Fruit fly (Drosophila melanogaster) whole organism, embryonic: ENCODE measurements around the gene TotB.
A peak's percentile ranks its signal among the peaks of the same experiment; 100 is the strongest.

ENCODE experiments used
- Ada2b ChIP-seq: fragments of 200-800 bp; sonication (Bioruptor generic); IDR thresholded peaks from 2 replicates; pipeline ENCODE4 v1.3.6; 2022; ENCODE audit warnings: missing biosample characterization, missing genetic modification characterization
- Atf-2 ChIP-seq: fragments of 200-800 bp; sonication (Bioruptor generic); optimal IDR thresholded peaks from 2 replicates; lab custom pipeline; 2016; ENCODE audit warnings: missing biosample characterization, missing genetic modification characterization
- Bdp1 ChIP-seq: fragments of 200-800 bp; sonication (Bioruptor generic); optimal IDR thresholded peaks from 3 replicates; lab custom pipeline; 2016; ENCODE audit warnings: missing biosample characterization, missing genetic modification characterization
- CG10274 ChIP-seq: fragments of 200-800 bp; sonication (Bioruptor generic); optimal IDR thresholded peaks from 3 replicates; lab custom pipeline; 2017; ENCODE audit warnings: missing biosample characterization, mild to moderate bottlenecking, missing genetic modification characterization
- CG10979 ChIP-seq: fragments of 200-800 bp; sonication (Bioruptor generic); optimal IDR thresholded peaks from 2 replicates; lab custom pipeline; 2018; ENCODE audit warnings: missing biosample characterization, mild to moderate bottlenecking, missing genetic modification characterization, moderate library complexity
- CG11456 ChIP-seq: fragments of 200-800 bp; sonication (Bioruptor generic); IDR thresholded peaks from 3 replicates; pipeline ENCODE4 v1.3.6; 2022; ENCODE audit warnings: missing biosample characterization, missing genetic modification characterization
- CG12219 ChIP-seq: fragments of 200-800 bp; sonication (Bioruptor generic); optimal IDR thresholded peaks from 3 replicates; lab custom pipeline; 2018; ENCODE audit warnings: missing biosample characterization, mild to moderate bottlenecking, missing genetic modification characterization
- CG1233 ChIP-seq: fragments of 200-800 bp; sonication (Bioruptor generic); optimal IDR thresholded peaks from 4 replicates; lab custom pipeline; 2018; ENCODE audit warnings: missing biosample characterization, mild to moderate bottlenecking, missing genetic modification characterization
- CG12659 ChIP-seq: fragments of 200-800 bp; sonication (Bioruptor generic); optimal IDR thresholded peaks from 3 replicates; lab custom pipeline; 2017; ENCODE audit warnings: mild to moderate bottlenecking, missing biosample characterization, missing genetic modification reagents, missing genetic modification characterization
- CG12744 ChIP-seq: fragments of 200-800 bp; sonication (Bioruptor generic); optimal IDR thresholded peaks from 2 replicates; lab custom pipeline; 2016; ENCODE audit warnings: missing biosample characterization, missing genetic modification characterization
- CG15479 ChIP-seq: fragments of 200-800 bp; sonication (Bioruptor generic); optimal IDR thresholded peaks from 3 replicates; lab custom pipeline; 2019; ENCODE audit warnings: missing biosample characterization, mild to moderate bottlenecking, missing genetic modification characterization, moderate library complexity
- CG16779 ChIP-seq: fragments of 200-800 bp; sonication (Bioruptor generic); IDR thresholded peaks from 2 replicates; pipeline ENCODE4 v1.3.6; 2022; ENCODE audit warnings: missing biosample characterization, missing genetic modification characterization
- CG17328 ChIP-seq: fragments of 200-800 bp; sonication (Bioruptor generic); IDR thresholded peaks from 2 replicates; pipeline ENCODE4 v1.3.6; 2022; ENCODE audit warnings: missing biosample characterization, missing genetic modification characterization
- CG17359 ChIP-seq: fragments of 200-800 bp; sonication (Bioruptor generic); optimal IDR thresholded peaks from 3 replicates; lab custom pipeline; 2018; ENCODE audit warnings: missing biosample characterization, mild to moderate bottlenecking, missing genetic modification characterization, moderate library complexity
- CG17385 ChIP-seq: fragments of 200-800 bp; sonication (Bioruptor generic); optimal IDR thresholded peaks from 3 replicates; lab custom pipeline; 2018; ENCODE audit warnings: missing biosample characterization, mild to moderate bottlenecking, missing genetic modification characterization
- CG1832 ChIP-seq: fragments of 200-800 bp; sonication (Bioruptor generic); optimal IDR thresholded peaks from 2 replicates; lab custom pipeline; 2017; ENCODE audit warnings: missing biosample characterization, mild to moderate bottlenecking, missing genetic modification characterization, inconsistent platforms
- CG3065 ChIP-seq: fragments of 200-800 bp; sonication (Bioruptor generic); optimal IDR thresholded peaks from 2 replicates; lab custom pipeline; 2016; ENCODE audit warnings: missing biosample characterization, missing genetic modification characterization
- CG32767 ChIP-seq: fragments of 200-800 bp; sonication (Bioruptor generic); IDR thresholded peaks from 2 replicates; pipeline ENCODE4 v1.3.6; 2022; ENCODE audit warnings: missing biosample characterization, missing genetic modification characterization
- CG32772 ChIP-seq: fragments of 200-800 bp; sonication (Bioruptor generic); IDR thresholded peaks from 2 replicates; pipeline ENCODE4 v1.3.6; 2022; ENCODE audit warnings: missing biosample characterization, missing genetic modification characterization
- CG33213 ChIP-seq: fragments of 200-800 bp; sonication (Bioruptor generic); optimal IDR thresholded peaks from 3 replicates; lab custom pipeline; 2016; ENCODE audit warnings: missing biosample characterization, missing genetic modification characterization
- CG4282 ChIP-seq: fragments of 200-800 bp; sonication (Bioruptor generic); optimal IDR thresholded peaks from 2 replicates; lab custom pipeline; 2016; ENCODE audit warnings: missing biosample characterization, missing genetic modification characterization
- CG5245 ChIP-seq: fragments of 200-800 bp; sonication (Bioruptor generic); optimal IDR thresholded peaks from 3 replicates; lab custom pipeline; 2016; ENCODE audit warnings: missing biosample characterization, missing genetic modification characterization
- CG6854 ChIP-seq: fragments of 200-800 bp; sonication (Bioruptor generic); optimal IDR thresholded peaks from 3 replicates; lab custom pipeline; 2017; ENCODE audit warnings: missing biosample characterization, mild to moderate bottlenecking, missing genetic modification characterization
- CG8924 ChIP-seq: fragments of 200-800 bp; optimal IDR thresholded peaks from 3 replicates; lab custom pipeline; 2019; ENCODE audit warnings: missing biosample characterization, mild to moderate bottlenecking, missing genetic modification characterization, moderate library complexity
- Dbx ChIP-seq: fragments of 200-800 bp; sonication (Bioruptor generic); IDR thresholded peaks from 3 replicates; pipeline ENCODE4 v1.3.6; 2022; ENCODE audit warnings: missing biosample characterization, missing genetic modification characterization
- HmgZ ChIP-seq: fragments of 200-800 bp; sonication (Bioruptor generic); optimal IDR thresholded peaks from 2 replicates; lab custom pipeline; 2018; ENCODE audit warnings: missing biosample characterization, mild to moderate bottlenecking, missing genetic modification characterization
- Hmr ChIP-seq: fragments of 200-800 bp; sonication (Bioruptor generic); optimal IDR thresholded peaks from 3 replicates; lab custom pipeline; 2017; ENCODE audit warnings: mild to moderate bottlenecking, missing biosample characterization, missing genetic modification reagents, missing genetic modification characterization
- Poxn ChIP-seq: fragments of 200-800 bp; sonication (Bioruptor generic); IDR thresholded peaks from 2 replicates; pipeline ENCODE4 v1.3.6; 2022; ENCODE audit warnings: missing biosample characterization, missing genetic modification characterization
- Rfx ChIP-seq: fragments of 200-800 bp; sonication (Bioruptor generic); IDR thresholded peaks from 2 replicates; pipeline ENCODE4 v1.3.6; 2022; ENCODE audit warnings: missing biosample characterization, missing genetic modification characterization
- TFAM ChIP-seq: fragments of 200-800 bp; sonication (Bioruptor generic); optimal IDR thresholded peaks from 2 replicates; lab custom pipeline; 2017; ENCODE audit warnings: missing biosample characterization, missing genetic modification characterization, inconsistent platforms
- abd-A ChIP-seq: fragments of 200-800 bp; sonication (Bioruptor generic); optimal IDR thresholded peaks from 3 replicates; lab custom pipeline; 2019; ENCODE audit warnings: missing biosample characterization, mild to moderate bottlenecking, missing genetic modification characterization, moderate library complexity
- ara ChIP-seq: fragments of 200-800 bp; sonication (Bioruptor generic); IDR thresholded peaks from 2 replicates; pipeline ENCODE4 v1.3.6; 2022; ENCODE audit warnings: missing biosample characterization, missing genetic modification characterization
- chif ChIP-seq, 2 experiments: fragments of 200-800 bp; sonication (Bioruptor generic); optimal IDR thresholded peaks; 3 replicates each; lab custom pipeline; 2016; ENCODE audit warnings: missing biosample characterization in 2 of 2, missing genetic modification characterization in 2 of 2
- corto ChIP-seq: fragments of 200-800 bp; sonication (Bioruptor generic); optimal IDR thresholded peaks from 2 replicates; lab custom pipeline; 2016; ENCODE audit warnings: missing biosample characterization, mild to moderate bottlenecking, missing genetic modification characterization, moderate library complexity
- danr ChIP-seq: fragments of 200-800 bp; sonication (Bioruptor generic); IDR thresholded peaks from 2 replicates; pipeline ENCODE4 v1.3.6; 2022; ENCODE audit warnings: missing biosample characterization, missing genetic modification characterization
- emc ChIP-seq: fragments of 200-800 bp; sonication (Bioruptor generic); optimal IDR thresholded peaks from 2 replicates; lab custom pipeline; 2016; ENCODE audit warnings: missing biosample characterization, missing genetic modification characterization
- ftz-f1 ChIP-seq: fragments of 200-800 bp; sonication (Bioruptor generic); optimal IDR thresholded peaks from 2 replicates; lab custom pipeline; 2016; ENCODE audit warnings: missing biosample characterization, missing genetic modification characterization
- grn ChIP-seq: fragments of 200-800 bp; sonication (Bioruptor generic); optimal IDR thresholded peaks from 3 replicates; lab custom pipeline; 2017; ENCODE audit warnings: missing biosample characterization, missing genetic modification characterization
- gsb-n ChIP-seq: fragments of 200-800 bp; sonication (Bioruptor generic); optimal IDR thresholded peaks from 3 replicates; lab custom pipeline; 2018; ENCODE audit warnings: missing biosample characterization, mild to moderate bottlenecking, missing genetic modification characterization
- hbn ChIP-seq: fragments of 200-800 bp; sonication (Bioruptor generic); IDR thresholded peaks from 2 replicates; pipeline ENCODE4 v1.3.6; 2022; ENCODE audit warnings: missing biosample characterization, missing genetic modification characterization; ENCODE audit not compliant: partially characterized antibody
- hth ChIP-seq: fragments of >200 bp; optimal IDR thresholded peaks from 2 replicates; lab custom pipeline; 2017; ENCODE audit warnings: inconsistent platforms
- kay ChIP-seq: fragments of 200-800 bp; sonication (Bioruptor generic); optimal IDR thresholded peaks from 2 replicates; lab custom pipeline; 2016; ENCODE audit warnings: missing biosample characterization, missing genetic modification characterization
- kni ChIP-seq: fragments of 200-800 bp; sonication (Bioruptor generic); optimal IDR thresholded peaks from 3 replicates; lab custom pipeline; 2017; ENCODE audit warnings: mild to moderate bottlenecking, missing biosample characterization, missing genetic modification reagents, missing genetic modification characterization
- luna ChIP-seq: fragments of 200-800 bp; sonication (Bioruptor generic); optimal IDR thresholded peaks from 2 replicates; lab custom pipeline; 2016; ENCODE audit warnings: missing biosample characterization, missing genetic modification characterization
- mld ChIP-seq: fragments of 200-800 bp; sonication (Bioruptor generic); IDR thresholded peaks from 3 replicates; pipeline ENCODE4 v1.3.6; 2022; ENCODE audit warnings: missing biosample characterization, missing genetic modification characterization; ENCODE audit not compliant: partially characterized antibody
- phol ChIP-seq: fragments of 200-800 bp; sonication (Bioruptor generic); optimal IDR thresholded peaks from 3 replicates; lab custom pipeline; 2018; ENCODE audit warnings: missing biosample characterization, mild to moderate bottlenecking, missing genetic modification characterization, moderate library complexity
- sob ChIP-seq: fragments of 200-800 bp; sonication (Bioruptor generic); IDR thresholded peaks from 2 replicates; pipeline ENCODE4 v1.3.6; 2022; ENCODE audit warnings: missing biosample characterization, missing genetic modification characterization
- vnd ChIP-seq: fragments of 200-800 bp; sonication (Bioruptor generic); IDR thresholded peaks from 3 replicates; pipeline ENCODE4 v1.3.6; 2022; ENCODE audit warnings: missing biosample characterization, missing genetic modification characterization; ENCODE audit not compliant: partially characterized antibody
- zen2 ChIP-seq: fragments of 200-800 bp; sonication (Bioruptor generic); IDR thresholded peaks from 3 replicates; pipeline ENCODE4 v1.3.6; 2022; ENCODE audit warnings: missing biosample characterization, missing genetic modification characterization; ENCODE audit not compliant: partially characterized antibody

The TotB gene

DNA sequence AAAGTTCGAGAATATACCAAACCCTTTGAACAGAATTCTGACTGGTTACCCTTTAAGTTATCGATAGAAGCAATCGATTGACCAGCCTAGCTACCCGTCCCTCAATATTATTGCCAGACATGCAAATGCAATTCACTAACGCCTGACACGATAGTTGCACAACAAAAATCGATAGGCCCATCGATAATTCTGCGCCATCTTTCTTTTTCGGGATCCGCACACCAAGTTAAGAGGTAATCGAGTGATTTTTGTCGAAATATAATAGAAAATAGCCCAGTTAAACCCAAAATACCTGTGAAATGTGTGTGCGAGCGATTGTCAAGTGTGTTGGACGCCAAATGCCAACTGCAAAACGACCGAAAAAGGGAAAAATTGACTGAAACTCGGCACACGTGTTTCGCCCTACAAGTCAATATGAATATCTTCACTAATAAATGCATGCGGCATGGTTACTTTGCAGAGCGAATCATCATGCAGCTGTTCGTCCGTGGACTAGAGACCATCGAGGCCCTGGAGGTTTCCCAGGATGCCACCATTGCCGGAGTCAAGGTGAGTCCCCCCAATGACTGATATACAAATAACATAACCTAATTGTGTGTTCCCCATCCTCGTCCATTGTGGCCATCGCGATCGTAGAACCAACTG is 23.2 kb upstream of the TotB start, which contains the start of gene RpS30 (continued):
- TF ChIP-seq danr (no peak), phol (tag; lab: Kevin White, UChicago) (peak; percentile 100), Poxn (GFP tag; lab: Robert Waterston, UW) (no peak), chif (GFP tag; optimal IDR thresholded peaks at IDR 0.05; lab: Kevin White, UChicago) (peak in 1 of 2 experiments; percentile 20), Rfx (GFP tag; lab: Robert Waterston, UW) (peak; percentile 71), abd-A (tag; lab: Kevin White, UChicago) (no peak), gsb-n (tag; lab: Kevin White, UChicago) (peak; percentile 21), vnd (GFP tag; lab: Robert Waterston, UW) (peak; percentile 94), CG3065 (no peak), corto (GFP tag; lab: Kevin White, UChicago) (no peak), CG10274 (GFP tag; lab: Kevin White, UChicago) (no peak), CG17328 (no peak), HmgZ (peak; percentile 81), CG1832 (GFP tag; lab: Kevin White, UChicago) (no peak), CG32767 (0 out of 2 replicates have a peak, but pooled peaks have one; percentile 11), CG8924 (tag; lab: Kevin White, UChicago) (peak; percentile 46), CG17385 (GFP tag; lab: Kevin White, UChicago) (no peak), CG15479 (GFP tag; lab: Kevin White, UChicago) (peak; percentile 89), Ada2b (GFP tag; lab: Robert Waterston, UW) (no peak), ara (GFP tag; lab: Robert Waterston, UW) (no peak), CG33213 (GFP tag; lab: Kevin White, UChicago) (peak; percentile 75), Atf-2 (no peak), zen2 (peak; percentile 87), Dbx (peak; percentile 74; the same call in 2 of the 3 replicates), CG1233 (GFP tag; lab: Kevin White, UChicago) (peak; percentile 16), CG4282 (GFP tag; lab: Kevin White, UChicago) (peak; percentile 17), luna (GFP tag; lab: Kevin White, UChicago) (no peak), Hmr (peak; percentile 78), CG10979 (peak; percentile 11), CG16779 (GFP tag; lab: Robert Waterston, UW) (0 out of 2 replicates have a peak, but pooled peaks have one; percentile 10), ftz-f1 (GFP tag; lab: Kevin White, UChicago) (peak; percentile 37), kni (GFP tag; lab: Kevin White, UChicago) (no peak), emc (GFP tag; lab: Kevin White, UChicago) (no peak), CG12744 (no peak), TFAM (no peak), CG11456 (no peak; the same call in 2 of the 3 replicates), CG17359 (peak; percentile 28), mld (GFP tag; lab: Robert Waterston, UW) (peak; percentile 81; the same call in 2 of the 3 replicates), hbn (GFP tag; lab: Robert Waterston, UW) (peak; percentile 96), hth (lab: Kevin White, UChicago) (no peak), Bdp1 (GFP tag; lab: Kevin White, UChicago) (no peak), CG12219 (no peak), grn (no peak), sob (GFP tag; lab: Robert Waterston, UW) (peak; percentile 69), CG12659 (GFP tag; lab: Kevin White, UChicago) (peak; percentile 91), kay (no peak), CG6854 (GFP tag; lab: Kevin White, UChicago) (no peak), CG32772 (GFP tag; lab: Robert Waterston, UW) (no peak), CG5245 (GFP tag; lab: Kevin White, UChicago) (peak; percentile 35)
